Fruit fly (Drosophila melanogaster) whole organism, wandering third instar larva: ENCODE results near the gene Ifrd1.

ENCODE experiments used
- Abd-B ChIP-seq: fragments of >200 bp; optimal IDR thresholded peaks from 2 replicates; lab custom pipeline; 2017; ENCODE audit warnings: missing biosample characterization, missing genetic modification characterization
- CG32264 ChIP-seq: fragments of 200-800 bp; sonication (Bioruptor generic); optimal IDR thresholded peaks from 2 replicates; lab custom pipeline; 2016; ENCODE audit warnings: missing biosample characterization, missing genetic modification characterization
- CG9705 ChIP-seq: fragments of 200-800 bp; sonication (Bioruptor generic); optimal IDR thresholded peaks from 2 replicates; lab custom pipeline; 2018; ENCODE audit warnings: missing biosample characterization, mild to moderate bottlenecking, missing genetic modification characterization
- CrebA ChIP-seq: fragments of 200-800 bp; sonication (Bioruptor generic); optimal IDR thresholded peaks from 2 replicates; lab custom pipeline; 2016; ENCODE audit warnings: missing biosample characterization, mild to moderate bottlenecking, missing genetic modification characterization, borderline replicate concordance
- Dfd ChIP-seq: fragments of >200 bp; optimal IDR thresholded peaks from 2 replicates; lab custom pipeline; 2017; ENCODE audit warnings: missing biosample characterization, missing genetic modification characterization
- Dif ChIP-seq: fragments of 200-275, 200-300 bp; sonication (Bioruptor generic); optimal IDR thresholded peaks from 2 replicates; lab custom pipeline; 2018; ENCODE audit warnings: missing biosample characterization, missing genetic modification characterization; ENCODE audit not compliant: partially characterized antibody
- GATAd ChIP-seq: sonication (Bioruptor generic); optimal IDR thresholded peaks from 2 replicates; lab custom pipeline; 2016; ENCODE audit warnings: missing biosample characterization, missing genetic modification characterization
- HLH106 ChIP-seq: fragments of 200-800 bp; optimal IDR thresholded peaks from 3 replicates; lab custom pipeline; 2019; ENCODE audit warnings: missing biosample characterization, mild to moderate bottlenecking, missing genetic modification characterization, moderate library complexity
- Hnf4 ChIP-seq: fragments of 200-800 bp; sonication (Bioruptor generic); optimal IDR thresholded peaks from 2 replicates; lab custom pipeline; 2016; ENCODE audit warnings: missing biosample characterization, mild to moderate bottlenecking, missing genetic modification characterization
- Hr78 ChIP-seq: fragments of >200 bp; optimal IDR thresholded peaks from 2 replicates; lab custom pipeline; 2017; ENCODE audit warnings: missing biosample characterization, missing genetic modification characterization
- Hr83 ChIP-seq: fragments of 200-300 bp; sonication (Bioruptor generic); optimal IDR thresholded peaks from 2 replicates; lab custom pipeline; 2016; ENCODE audit warnings: missing biosample characterization, mild to moderate bottlenecking, missing genetic modification characterization, moderate library complexity; ENCODE audit not compliant: poor library complexity, severe bottlenecking
- Jra ChIP-seq: sonication (Bioruptor generic); optimal IDR thresholded peaks from 2 replicates; lab custom pipeline; 2016; ENCODE audit warnings: missing biosample characterization, missing genetic modification characterization
- Mio ChIP-seq: sonication (Bioruptor generic); optimal IDR thresholded peaks from 2 replicates; lab custom pipeline; 2016; ENCODE audit warnings: missing biosample characterization, missing genetic modification characterization
- Myc ChIP-seq: fragments of >200 bp; optimal IDR thresholded peaks from 2 replicates; lab custom pipeline; 2017
- N ChIP-seq: fragments of >200 bp; optimal IDR thresholded peaks from 2 replicates; lab custom pipeline; 2018; ENCODE audit warnings: missing biosample characterization, missing external identifiers, missing genetic modification characterization
- OdsH ChIP-seq: fragments of 200-800 bp; sonication (Bioruptor generic); optimal IDR thresholded peaks from 2 replicates; lab custom pipeline; 2016; ENCODE audit warnings: missing biosample characterization, mild to moderate bottlenecking, missing genetic modification characterization
- Rel ChIP-seq, 2 experiments: fragments of 200-800 bp; sonication (Bioruptor generic) in 1 of 2; optimal IDR thresholded peaks; 2 replicates in 1 of 2; 3 replicates in 1 of 2; lab custom pipeline; 2016 to 2019; ENCODE audit warnings: mild to moderate bottlenecking in 2 of 2, missing biosample characterization in 2 of 2, missing genetic modification characterization in 2 of 2, moderate library complexity in 1 of 2
- Sp1 ChIP-seq: fragments of 200-800 bp; sonication (Bioruptor generic); optimal IDR thresholded peaks from 3 replicates; lab custom pipeline; 2019; ENCODE audit warnings: missing biosample characterization, mild to moderate bottlenecking, missing genetic modification characterization, moderate library complexity
- Vsx2 ChIP-seq: fragments of 200-300, 225-300 bp; sonication (Bioruptor generic); optimal IDR thresholded peaks from 2 replicates; lab custom pipeline; 2018; ENCODE audit warnings: missing biosample characterization, missing genetic modification characterization; ENCODE audit not compliant: partially characterized antibody
- br ChIP-seq: fragments of 200-800 bp; sonication (Bioruptor generic); optimal IDR thresholded peaks from 2 replicates; lab custom pipeline; 2016; ENCODE audit warnings: missing biosample characterization, missing genetic modification characterization
- brk ChIP-seq: fragments of 200-800 bp; sonication (Bioruptor generic); optimal IDR thresholded peaks from 2 replicates; lab custom pipeline; 2016; ENCODE audit warnings: missing biosample characterization, mild to moderate bottlenecking, missing genetic modification characterization
- dl ChIP-seq, 2 experiments: fragments of 175-275, 200-275 bp in 1 of 2; fragments of 200-275 bp in 1 of 2; sonication (Bioruptor generic); optimal IDR thresholded peaks; lab custom pipeline; 2018; ENCODE audit warnings: mild to moderate bottlenecking in 2 of 2, missing biosample characterization in 2 of 2, missing genetic modification characterization in 2 of 2, moderate library complexity in 2 of 2; ENCODE audit not compliant: partially characterized antibody in 2 of 2, insufficient read depth in 1 of 2
- dmrt93B ChIP-seq: fragments of 200-800 bp; sonication (Bioruptor generic); optimal IDR thresholded peaks from 2 replicates; lab custom pipeline; 2018; ENCODE audit warnings: missing biosample characterization, mild to moderate bottlenecking, missing genetic modification characterization
- dsf ChIP-seq: sonication (Bioruptor generic); optimal IDR thresholded peaks from 2 replicates; lab custom pipeline; 2016; ENCODE audit warnings: missing biosample characterization, missing genetic modification characterization, borderline replicate concordance
- ey ChIP-seq: fragments of 200-800 bp; sonication (Bioruptor generic); optimal IDR thresholded peaks from 2 replicates; lab custom pipeline; 2016; ENCODE audit warnings: missing biosample characterization, missing genetic modification characterization
- foxo ChIP-seq, 2 experiments: fragments of 200-800 bp; sonication (Bioruptor generic); optimal IDR thresholded peaks; 2 replicates in 1 of 2; 3 replicates in 1 of 2; lab custom pipeline; 2016 to 2017; ENCODE audit warnings: missing biosample characterization in 2 of 2, missing genetic modification characterization in 2 of 2
- fru ChIP-seq: fragments of 200-800 bp; sonication (Bioruptor generic); optimal IDR thresholded peaks from 3 replicates; lab custom pipeline; 2016; ENCODE audit warnings: missing biosample characterization, mild to moderate bottlenecking, missing genetic modification characterization
- h ChIP-seq: fragments of 200-800 bp; sonication (Bioruptor generic); optimal IDR thresholded peaks from 3 replicates; lab custom pipeline; 2016; ENCODE audit warnings: missing biosample characterization, mild to moderate bottlenecking, missing genetic modification characterization
- jim ChIP-seq: fragments of 175-275, 200-325 bp; sonication (Bioruptor generic); optimal IDR thresholded peaks from 2 replicates; lab custom pipeline; 2016; ENCODE audit warnings: missing biosample characterization, mild to moderate bottlenecking, missing genetic modification characterization
- lola ChIP-seq: fragments of >200 bp; optimal IDR thresholded peaks from 2 replicates; lab custom pipeline; 2017; ENCODE audit warnings: missing biosample characterization, missing genetic modification characterization
- pan ChIP-seq: fragments of >200 bp; optimal IDR thresholded peaks from 2 replicates; lab custom pipeline; 2017
- psq ChIP-seq: fragments of 200-800 bp; sonication (Bioruptor generic); optimal IDR thresholded peaks from 3 replicates; lab custom pipeline; 2017; ENCODE audit warnings: missing biosample characterization, mild to moderate bottlenecking, missing genetic modification characterization, moderate library complexity
- rgr ChIP-seq: fragments of 200-800 bp; sonication (Bioruptor generic); optimal IDR thresholded peaks from 3 replicates; lab custom pipeline; 2016; ENCODE audit warnings: missing biosample characterization, mild to moderate bottlenecking, missing genetic modification characterization
- sage ChIP-seq: fragments of 200-800 bp; sonication (Bioruptor generic); optimal IDR thresholded peaks from 2 replicates; lab custom pipeline; 2016; ENCODE audit warnings: missing biosample characterization, mild to moderate bottlenecking, missing genetic modification characterization
- sv ChIP-seq: fragments of 200-800 bp; sonication (Bioruptor generic); optimal IDR thresholded peaks from 3 replicates; lab custom pipeline; 2016; ENCODE audit warnings: missing biosample characterization, missing genetic modification characterization
- tai ChIP-seq: sonication (Bioruptor generic); optimal IDR thresholded peaks from 2 replicates; lab custom pipeline; 2016; ENCODE audit warnings: missing biosample characterization, missing genetic modification characterization
- usp ChIP-seq: fragments of >200 bp; optimal IDR thresholded peaks from 2 replicates; lab custom pipeline; 2017; ENCODE audit warnings: missing biosample characterization, missing genetic modification characterization
- woc ChIP-seq: sonication (Bioruptor generic); optimal IDR thresholded peaks from 2 replicates; lab custom pipeline; 2016; ENCODE audit warnings: missing biosample characterization, mild to moderate bottlenecking, missing genetic modification characterization

Gene Ifrd1

dm6 chr2L:2882968-2883702 is 8.8 kb upstream of the Ifrd1 start (continued):
- peak; percentile 80 for TF ChIP-seq h (GFP tag; lab: Kevin White, UChicago)
- TF ChIP-seq Hr78: no peak
- TF ChIP-seq pan (lab: Kevin White, UChicago): no peak
- TF ChIP-seq, all 38 proteins: peak for 14

dm6 chr2L:2878859-2879258 is 4.6 kb upstream of the Ifrd1 start, which contains the start of gene RabGGTb:
TSS of gene RabGGTb (plus strand) at chr2L:2879112.
- TF ChIP-seq Mio (GFP tag; lab: Kevin White, UChicago) (no peak), br (peak; percentile 51), Hnf4 (GFP tag; lab: Kevin White, UChicago) (peak; percentile 20), fru (GFP tag; lab: Kevin White, UChicago) (peak; percentile 53), foxo (GFP tag; optimal IDR thresholded peaks at IDR 0.05; lab: Kevin White, UChicago) (peak in 1 of 2 experiments; percentile 81), Abd-B (no peak), GATAd (GFP tag; lab: Kevin White, UChicago) (no peak), CrebA (no peak), jim (GFP tag; lab: Kevin White, UChicago) (no peak), CG32264 (GFP tag; lab: Kevin White, UChicago) (no peak), brk (no peak), tai (GFP tag; lab: Kevin White, UChicago) (no peak), lola (GFP tag; lab: Kevin White, UChicago) (no peak), rgr (GFP tag; lab: Kevin White, UChicago) (peak; percentile 53), Hr83 (GFP tag; lab: Kevin White, UChicago) (no peak), sv (peak; percentile 64), dl (GFP tag; optimal IDR thresholded peaks at IDR 0.05; lab: Kevin White, UChicago; ENCODE audit: insufficient read depth in 1 of 2, partially characterized antibody in 2 of 2) (no peak), pan (lab: Kevin White, UChicago) (no peak), OdsH (GFP tag; lab: Kevin White, UChicago) (peak; percentile 43), woc (GFP tag; lab: Kevin White, UChicago) (peak; percentile 20), psq (no peak), N (GFP tag; lab: Kevin White, UChicago) (no peak), ey (GFP tag; lab: Kevin White, UChicago) (peak; percentile 71), Rel (GFP tag; optimal IDR thresholded peaks at IDR 0.05; lab: Kevin White, UChicago) (no peak), Rel (tag; optimal IDR thresholded peaks at IDR 0.05; lab: Kevin White, UChicago) (peak; percentile 32), Hr78 (no peak), dmrt93B (GFP tag; lab: Kevin White, UChicago) (no peak), HLH106 (tag; lab: Kevin White, UChicago) (peak; percentile 58), dsf (GFP tag; lab: Kevin White, UChicago) (no peak), Sp1 (peak; percentile 62), Vsx2 (GFP tag; lab: Kevin White, UChicago) (no peak), Jra (GFP tag; lab: Kevin White, UChicago) (no peak), sage (GFP tag; lab: Kevin White, UChicago) (no peak), Dfd (GFP tag; lab: Kevin White, UChicago) (no peak), usp (GFP tag; lab: Kevin White, UChicago) (no peak), CG9705 (GFP tag; lab: Kevin White, UChicago) (peak; percentile 6), Myc (peak; percentile 66), h (GFP tag; lab: Kevin White, UChicago) (peak; percentile 46), Dif (GFP tag; lab: Kevin White, UChicago) (no peak)
